Worm (Caenorhabditis elegans) whole organism, late embryonic: ENCODE data around the gene Y105C5B.8.

Experiments
- F13H6.1 ChIP-seq: sonication (generic microtip); optimal IDR thresholded peaks from 2 replicates; lab custom pipeline; 2016; ENCODE audit warnings: missing genetic modification characterization, missing compliant biosample characterization
- K09A11.1 ChIP-seq: sonication (generic microtip); optimal IDR thresholded peaks from 2 replicates; lab custom pipeline; 2017; ENCODE audit warnings: antibody characterized with exemption, mild to moderate bottlenecking, missing genetic modification characterization, missing compliant biosample characterization; ENCODE audit not compliant: insufficient read depth
- ama-1 ChIP-seq: fragments of 150-350 bp; optimal IDR thresholded peaks from 2 replicates; lab custom pipeline; 2014
- ceh-2 ChIP-seq: sonication (generic microtip); optimal IDR thresholded peaks from 2 replicates; lab custom pipeline; 2016; ENCODE audit warnings: missing genotype, missing genetic modification characterization, missing compliant biosample characterization
- ceh-31 ChIP-seq: sonication (generic microtip); optimal IDR thresholded peaks from 2 replicates; lab custom pipeline; 2016; ENCODE audit warnings: missing genetic modification characterization, missing compliant biosample characterization
- ceh-48 ChIP-seq: sonication (generic microtip); optimal IDR thresholded peaks from 2 replicates; lab custom pipeline; 2016; ENCODE audit warnings: missing genetic modification characterization, inconsistent platforms, missing compliant biosample characterization
- gmeb-2 ChIP-seq: sonication (generic microtip); optimal IDR thresholded peaks from 2 replicates; lab custom pipeline; 2016; ENCODE audit warnings: missing genetic modification characterization, inconsistent platforms, missing compliant biosample characterization
- hlh-30 ChIP-seq: sonication (generic microtip); optimal IDR thresholded peaks from 2 replicates; lab custom pipeline; 2017; ENCODE audit warnings: antibody characterized with exemption, missing genetic modification characterization, missing compliant biosample characterization; ENCODE audit not compliant: insufficient read depth
- mec-3 ChIP-seq: sonication (generic microtip); optimal IDR thresholded peaks from 2 replicates; lab custom pipeline; 2016; ENCODE audit warnings: borderline replicate concordance, missing genetic modification characterization, missing compliant biosample characterization
- nhr-11 ChIP-seq: fragments of 150-350 bp; optimal IDR thresholded peaks from 2 replicates; lab custom pipeline; 2014; ENCODE audit warnings: missing biosample characterization, missing genetic modification characterization
- pqm-1 ChIP-seq: sonication (generic microtip); optimal IDR thresholded peaks from 2 replicates; lab custom pipeline; 2016; ENCODE audit warnings: missing genetic modification characterization, missing compliant biosample characterization
- tbx-2 ChIP-seq: sonication (generic microtip); optimal IDR thresholded peaks from 2 replicates; lab custom pipeline; 2016; ENCODE audit warnings: missing genetic modification characterization, missing compliant biosample characterization

ce11 chrIV:15930694-15931093, 4.0 kb upstream of the Y105C5B.8 start:
- no peak for TF ChIP-seq ceh-48 (tag; lab: Kevin White, UChicago)
- no peak for TF ChIP-seq K09A11.1
- TF ChIP-seq tbx-2 (tag; lab: Kevin White, UChicago): no peak
- TF ChIP-seq pqm-1 (tag; lab: Kevin White, UChicago): no peak
- no peak for TF ChIP-seq mec-3 (tag; lab: Kevin White, UChicago)
- no peak for TF ChIP-seq ama-1 (lab: Kevin White, UChicago)
- no peak for TF ChIP-seq hlh-30
- no peak for TF ChIP-seq gmeb-2
- no peak for TF ChIP-seq ceh-31 (tag; lab: Kevin White, UChicago)
- no peak for TF ChIP-seq nhr-11
- TF ChIP-seq ceh-2 (tag; lab: Kevin White, UChicago): no peak
- TF ChIP-seq F13H6.1 (tag; lab: Kevin White, UChicago): no peak
